Fruit fly (Drosophila melanogaster) whole organism, embryonic: Measurements from ENCODE around the gene Cpr64Ab.
A peak's percentile ranks its signal among the peaks of the same experiment; 100 is the strongest.

ENCODE experiments used
- Asciz ChIP-seq: fragments of 200-800 bp; sonication (Bioruptor generic); optimal IDR thresholded peaks from 2 replicates; lab custom pipeline; 2017; ENCODE audit warnings: missing biosample characterization, mild to moderate bottlenecking, missing genetic modification characterization, missing genetic modification reagents
- CG17612 ChIP-seq: fragments of 200-800 bp; sonication (Bioruptor generic); IDR thresholded peaks from 2 replicates; pipeline ENCODE4 v1.3.6; 2022; ENCODE audit warnings: missing biosample characterization, missing genetic modification characterization
- CG3407 ChIP-seq: fragments of 200-800 bp; sonication (Bioruptor generic); optimal IDR thresholded peaks from 2 replicates; lab custom pipeline; 2018; ENCODE audit warnings: missing biosample characterization, mild to moderate bottlenecking, missing genetic modification characterization
- CG4404 ChIP-seq: fragments of 200-800 bp; sonication (Bioruptor generic); IDR thresholded peaks from 2 replicates; pipeline ENCODE4 v1.3.6; 2022; ENCODE audit warnings: missing biosample characterization, missing genetic modification characterization
- Fer2 ChIP-seq: fragments of 200-800 bp; sonication (Bioruptor generic); optimal IDR thresholded peaks from 2 replicates; lab custom pipeline; 2018; ENCODE audit warnings: missing biosample characterization, mild to moderate bottlenecking, missing genetic modification characterization, moderate library complexity
- HLHmδ ChIP-seq: fragments of 200-800 bp; sonication (Bioruptor generic); optimal IDR thresholded peaks from 2 replicates; lab custom pipeline; 2018; ENCODE audit warnings: missing biosample characterization, mild to moderate bottlenecking, missing genetic modification characterization, moderate library complexity
- Six4 ChIP-seq: fragments of 200-800 bp; sonication (Bioruptor generic); optimal IDR thresholded peaks from 2 replicates; lab custom pipeline; 2016; ENCODE audit warnings: missing biosample characterization, missing genetic modification characterization
- az2 ChIP-seq: fragments of 200-800 bp; sonication (Bioruptor generic); optimal IDR thresholded peaks from 3 replicates; lab custom pipeline; 2016; ENCODE audit warnings: missing biosample characterization, missing genetic modification characterization
- bsh ChIP-seq, 2 experiments: fragments of 200-800 bp; sonication (Bioruptor generic); optimal IDR thresholded peaks; 2 replicates each; lab custom pipeline; 2017 to 2018; ENCODE audit warnings: mild to moderate bottlenecking in 2 of 2, missing biosample characterization in 2 of 2, missing genetic modification characterization in 2 of 2, moderate library complexity in 1 of 2
- chif ChIP-seq, 2 experiments: fragments of 200-800 bp; sonication (Bioruptor generic); optimal IDR thresholded peaks; 3 replicates each; lab custom pipeline; 2016; ENCODE audit warnings: missing biosample characterization in 2 of 2, missing genetic modification characterization in 2 of 2
- en ChIP-seq: fragments of 200-800 bp; sonication (Bioruptor generic); optimal IDR thresholded peaks from 2 replicates; lab custom pipeline; 2016; ENCODE audit warnings: missing biosample characterization, missing genetic modification characterization
- ftz-f1 ChIP-seq: fragments of 200-800 bp; sonication (Bioruptor generic); optimal IDR thresholded peaks from 2 replicates; lab custom pipeline; 2016; ENCODE audit warnings: missing biosample characterization, missing genetic modification characterization
- nerfin-2 ChIP-seq: fragments of 200-800 bp; sonication (Bioruptor generic); IDR thresholded peaks from 2 replicates; pipeline ENCODE4 v1.3.6; 2022; ENCODE audit warnings: missing biosample characterization, missing genetic modification characterization; ENCODE audit not compliant: partially characterized antibody
- p53 ChIP-seq: fragments of 200-800 bp; sonication (Bioruptor generic); optimal IDR thresholded peaks from 2 replicates; lab custom pipeline; 2016; ENCODE audit warnings: missing biosample characterization, missing genetic modification characterization

DNA sequence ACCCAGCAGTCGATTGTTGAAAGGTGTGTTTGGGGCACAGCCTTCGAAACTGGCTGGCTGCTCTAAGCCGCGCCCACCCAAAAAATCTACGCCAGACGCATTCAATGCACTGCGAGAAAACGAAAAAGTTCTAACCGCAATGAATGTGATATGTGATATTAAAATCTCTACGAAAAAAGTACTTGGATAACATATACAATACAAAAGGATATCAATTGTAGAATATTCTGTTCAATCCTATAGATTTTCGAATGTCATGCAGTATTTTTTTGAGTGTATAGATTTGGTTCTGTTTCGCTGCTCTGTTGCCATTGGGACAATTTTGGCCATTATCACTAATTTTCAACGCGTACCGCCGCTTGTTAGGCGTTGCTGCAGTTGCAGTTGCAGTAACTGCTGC lies 1.6 kb downstream of the Cpr64Ab start:
- TF ChIP-seq ftz-f1 (GFP tag; lab: Kevin White, UChicago) (no peak), CG17612 (GFP tag; lab: Robert Waterston, UW) (no peak), en (no peak), CG4404 (GFP tag; lab: Robert Waterston, UW) (0 out of 2 replicates have a peak, but pooled peaks have one; percentile 18), nerfin-2 (GFP tag; lab: Robert Waterston, UW) (no peak), chif (GFP tag; optimal IDR thresholded peaks at IDR 0.05; lab: Kevin White, UChicago) (no peak), Six4 (GFP tag; lab: Kevin White, UChicago) (peak; percentile 11), HLHmδ (GFP tag; lab: Kevin White, UChicago) (no peak), az2 (GFP tag; lab: Kevin White, UChicago) (no peak), p53 (no peak), CG3407 (GFP tag; lab: Kevin White, UChicago) (no peak), Fer2 (tag; lab: Kevin White, UChicago) (no peak), Asciz (GFP tag; lab: Kevin White, UChicago) (no peak), bsh (GFP tag; optimal IDR thresholded peaks at IDR 0.05; lab: Kevin White, UChicago) (no peak)
